Worm (Caenorhabditis elegans) whole organism, L1 larva: Measurements from ENCODE around the gene F53B3.3.

Experiments
- C16A3.4 ChIP-seq: fragments of 150-350 bp; optimal IDR thresholded peaks from 2 replicates; lab custom pipeline; 2014; ENCODE audit warnings: missing biosample characterization, missing genetic modification characterization
- F16B12.6 ChIP-seq: fragments of 150-350 bp; optimal IDR thresholded peaks from 2 replicates; lab custom pipeline; 2014; ENCODE audit warnings: missing biosample characterization, missing genetic modification characterization
- Y116A8C.19 ChIP-seq: sonication (generic microtip); optimal IDR thresholded peaks from 2 replicates; lab custom pipeline; 2016; ENCODE audit warnings: missing compliant biosample characterization, missing genetic modification characterization, borderline replicate concordance
- alr-1 ChIP-seq: fragments of 200-800 bp; sonication (Bioruptor generic); optimal IDR thresholded peaks from 2 replicates; lab custom pipeline; 2018; ENCODE audit warnings: borderline replicate concordance, mild to moderate bottlenecking, missing genetic modification characterization, missing compliant biosample characterization
- blmp-1 ChIP-seq: fragments of 150-350 bp; optimal IDR thresholded peaks from 2 replicates; lab custom pipeline; 2014; ENCODE audit warnings: missing biosample characterization, missing genetic modification characterization
- ceh-8 ChIP-seq: fragments of 200-800 bp; sonication (Bioruptor generic); optimal IDR thresholded peaks from 2 replicates; lab custom pipeline; 2018; ENCODE audit warnings: mild to moderate bottlenecking, missing genetic modification characterization, moderate library complexity, missing compliant biosample characterization
- ceh-82 ChIP-seq, 3 experiments: fragments of 150-350 bp in 1 of 3; sonication (generic microtip) in 2 of 3; optimal IDR thresholded peaks; 2 replicates each; lab custom pipeline; 2014 to 2017; ENCODE audit warnings: missing biosample characterization in 3 of 3, missing genetic modification characterization in 3 of 3
- ceh-88 ChIP-seq: fragments of 200-800 bp; sonication (Bioruptor generic); IDR thresholded peaks from 2 replicates; pipeline ENCODE4 v1.3.6; 2022; ENCODE audit warnings: missing genetic modification characterization, missing compliant biosample characterization
- dpl-1 ChIP-seq, 3 experiments: fragments of 150-350 bp in 2 of 3; sonication (generic microtip) in 1 of 3; optimal IDR thresholded peaks; 2 replicates each; lab custom pipeline; 2014 to 2017; ENCODE audit warnings: missing biosample characterization in 3 of 3, missing genetic modification characterization in 3 of 3, missing genetic modification reagents in 3 of 3
- efl-1 ChIP-seq, 4 experiments: fragments of 150-350 bp; optimal IDR thresholded peaks in 3 of 4; peaks in 1 of 4; 1 replicate in 1 of 4; 2 replicates in 3 of 4; lab custom pipeline; 2014; ENCODE audit warnings: missing biosample characterization in 2 of 4, missing genetic modification characterization in 2 of 4, missing genetic modification reagents in 2 of 4
- egl-13 ChIP-seq: sonication (generic microtip); optimal IDR thresholded peaks from 2 replicates; lab custom pipeline; 2016; ENCODE audit warnings: missing genotype, missing genetic modification reagents, missing genetic modification characterization, missing compliant biosample characterization
- elt-3 ChIP-seq, 6 experiments: fragments of 150-350 bp in 1 of 6; sonication (generic microtip); optimal IDR thresholded peaks; 2 replicates each; lab custom pipeline; 2017 to 2018; ENCODE audit warnings: missing biosample characterization in 6 of 6, missing genetic modification characterization in 6 of 6, inconsistent platforms in 1 of 6
- ets-5 ChIP-seq: fragments of 200-800 bp; sonication (Bioruptor generic); IDR thresholded peaks from 2 replicates; pipeline ENCODE4 v1.3.6; 2022; ENCODE audit warnings: missing genetic modification characterization, missing compliant biosample characterization
- fkh-4 ChIP-seq: sonication (generic microtip); optimal IDR thresholded peaks from 2 replicates; lab custom pipeline; 2016; ENCODE audit warnings: missing compliant biosample characterization, missing genetic modification characterization, borderline replicate concordance
- fkh-8 ChIP-seq: sonication (generic microtip); optimal IDR thresholded peaks from 2 replicates; lab custom pipeline; 2016; ENCODE audit warnings: mild to moderate bottlenecking, missing genetic modification characterization, missing compliant biosample characterization
- hlh-17 ChIP-seq: fragments of 200-800 bp; sonication (Bioruptor generic); optimal IDR thresholded peaks from 2 replicates; lab custom pipeline; 2018; ENCODE audit warnings: missing genetic modification characterization, mild to moderate bottlenecking, missing compliant biosample characterization, moderate library complexity, borderline replicate concordance
- irx-1 ChIP-seq: sonication (generic microtip); optimal IDR thresholded peaks from 2 replicates; lab custom pipeline; 2016; ENCODE audit warnings: missing genetic modification characterization, missing compliant biosample characterization
- isw-1 ChIP-seq: fragments of 200-800 bp; sonication (Bioruptor generic); IDR thresholded peaks from 2 replicates; pipeline ENCODE4 v1.3.6; 2022; ENCODE audit warnings: missing genetic modification characterization, missing compliant biosample characterization
- lin-15B ChIP-seq: fragments of 150-350 bp; sonication (generic microtip); optimal IDR thresholded peaks from 3 replicates; lab custom pipeline; 2014; ENCODE audit warnings: missing biosample characterization, missing genetic modification characterization
- lin-35 ChIP-seq, 2 experiments: fragments of 150-350 bp; optimal IDR thresholded peaks; 2 replicates each; lab custom pipeline; 2014; ENCODE audit warnings: missing biosample characterization in 2 of 2, missing genetic modification characterization in 2 of 2, missing genetic modification reagents in 2 of 2
- lsy-2 ChIP-seq, 2 experiments: fragments of 150-350 bp; optimal IDR thresholded peaks; 2 replicates each; lab custom pipeline; 2014; ENCODE audit warnings: missing biosample characterization in 2 of 2, missing genetic modification characterization in 2 of 2
- mep-1 ChIP-seq: fragments of 150-350 bp; optimal IDR thresholded peaks from 2 replicates; lab custom pipeline; 2014; ENCODE audit warnings: missing biosample characterization, missing genetic modification characterization
- nhr-19 ChIP-seq: fragments of 200-800 bp; sonication (Bioruptor generic); conservative IDR thresholded peaks from 2 replicates; pipeline ENCODE4 v1.3.6; 2022; ENCODE audit warnings: missing genetic modification characterization, missing compliant biosample characterization
- nhr-237 ChIP-seq: fragments of 150-350 bp; optimal IDR thresholded peaks from 2 replicates; lab custom pipeline; 2014; ENCODE audit warnings: missing biosample characterization, missing genetic modification characterization
- nhr-76 ChIP-seq: sonication (generic microtip); optimal IDR thresholded peaks from 2 replicates; lab custom pipeline; 2017; ENCODE audit warnings: missing biosample characterization, missing genetic modification characterization
- nhr-77 ChIP-seq: fragments of 150-350 bp; optimal IDR thresholded peaks from 2 replicates; lab custom pipeline; 2014; ENCODE audit warnings: missing biosample characterization, missing genetic modification characterization
- nhr-85 ChIP-seq: sonication (generic microtip); peaks from one replicate; lab custom pipeline; 2016; ENCODE audit warnings: missing genetic modification characterization, inconsistent platforms, missing compliant biosample characterization
- pqm-1 ChIP-seq: sonication (generic microtip); optimal IDR thresholded peaks from 3 replicates; lab custom pipeline; 2017; ENCODE audit warnings: missing biosample characterization, missing genetic modification characterization
- rnt-1 ChIP-seq: sonication (generic microtip); optimal IDR thresholded peaks from 2 replicates; lab custom pipeline; 2016; ENCODE audit warnings: mild to moderate bottlenecking, missing genetic modification characterization, moderate library complexity, missing compliant biosample characterization
- snu-23 ChIP-seq: sonication (generic microtip); optimal IDR thresholded peaks from 2 replicates; lab custom pipeline; 2016; ENCODE audit warnings: missing genetic modification characterization, missing compliant biosample characterization
- sox-4 ChIP-seq: sonication (generic microtip); optimal IDR thresholded peaks from 2 replicates; lab custom pipeline; 2016; ENCODE audit warnings: missing genetic modification characterization, missing compliant biosample characterization
- sup-37 ChIP-seq: fragments of 200-800 bp; sonication (Bioruptor generic); optimal IDR thresholded peaks from 2 replicates; lab custom pipeline; 2018; ENCODE audit warnings: mild to moderate bottlenecking, missing genetic modification characterization, missing compliant biosample characterization
- tbx-2 ChIP-seq: sonication (generic microtip); optimal IDR thresholded peaks from 2 replicates; lab custom pipeline; 2016; ENCODE audit warnings: missing genetic modification characterization, missing compliant biosample characterization
- unc-130 ChIP-seq: fragments of 150-350 bp; optimal IDR thresholded peaks from 2 replicates; lab custom pipeline; 2017; ENCODE audit warnings: missing biosample characterization, missing genetic modification characterization, inconsistent platforms
- unc-86 ChIP-seq: sonication (generic microtip); optimal IDR thresholded peaks from 2 replicates; lab custom pipeline; 2016; ENCODE audit warnings: missing genetic modification characterization, missing compliant biosample characterization
- vab-15 ChIP-seq: sonication (generic microtip); optimal IDR thresholded peaks from 2 replicates; lab custom pipeline; 2017; ENCODE audit warnings: missing genotype, mild to moderate bottlenecking, missing genetic modification characterization, missing compliant biosample characterization
- xbp-1 ChIP-seq: sonication (generic microtip); optimal IDR thresholded peaks from 2 replicates; lab custom pipeline; 2016; ENCODE audit warnings: missing genetic modification characterization, missing compliant biosample characterization
- zag-1 ChIP-seq: fragments of 150-350 bp; optimal IDR thresholded peaks from 2 replicates; lab custom pipeline; 2014; ENCODE audit warnings: missing biosample characterization, missing genetic modification characterization
- ztf-4 ChIP-seq: fragments of 150-350 bp; optimal IDR thresholded peaks from 2 replicates; lab custom pipeline; 2014; ENCODE audit warnings: missing biosample characterization, missing genetic modification characterization

Gene F53B3.3

ce11 chrX:2871037-2871436, at the start of gene F53B3.3:
F53B3.3 (minus strand) TSS chrX:2871137.
- TF ChIP-seq C16A3.4 (tag; lab: Kevin White, UChicago) (no peak), efl-1 (optimal IDR thresholded peaks at IDR 0.05; lab: Kevin White, UChicago) (no peak), efl-1 (GFP tag; optimal IDR thresholded peaks at IDR 0.05 in 1 of 2; lab: Kevin White, UChicago) (peak in 1 of 2 experiments; percentile 55), hlh-17 (peak; percentile 18), nhr-77 (peak; percentile 6)

- no peak for TF ChIP-seq tbx-2
- no peak for TF ChIP-seq ceh-8 (GFP tag; lab: Kevin White, UChicago)
- TF ChIP-seq ceh-82 (tag; optimal IDR thresholded peaks at IDR 0.05; lab: Kevin White, UChicago), result no peak
- no peak for TF ChIP-seq sox-4
- no peak for TF ChIP-seq lsy-2 (tag; optimal IDR thresholded peaks at IDR 0.05; lab: Kevin White, UChicago)
- no peak for TF ChIP-seq zag-1 (tag; lab: Kevin White, UChicago)
- TF ChIP-seq xbp-1, result no peak
- TF ChIP-seq hlh-17, result no peak
- TF ChIP-seq nhr-237 (tag; lab: Kevin White, UChicago), result no peak
- TF ChIP-seq nhr-19 (GFP tag; lab: Robert Waterston, UW), result no peak
- TF ChIP-seq ets-5 (GFP tag; lab: Robert Waterston, UW), result no peak
- no peak for TF ChIP-seq Y116A8C.19 (tag; lab: Kevin White, UChicago)
- no peak for TF ChIP-seq dpl-1 (GFP tag; optimal IDR thresholded peaks at IDR 0.05; lab: Kevin White, UChicago)
- TF ChIP-seq snu-23, result no peak
- no peak for TF ChIP-seq unc-86
- TF ChIP-seq ceh-88 (GFP tag; lab: Robert Waterston, UW), result no peak
Measured at ce11 chrX:2920456-2920855, 49.5 kb upstream of the F53B3.3 start.

ce11 chrX:2919488-2919887, 48.6 kb upstream of the F53B3.3 start:
- TF ChIP-seq nhr-76 (tag; lab: Kevin White, UChicago) (no peak), elt-3 (tag; optimal IDR thresholded peaks at IDR 0.05; lab: Kevin White, UChicago) (no peak), alr-1 (tag; lab: Kevin White, UChicago) (no peak), zag-1 (tag; lab: Kevin White, UChicago) (no peak), lin-15B (tag; lab: Kevin White, UChicago) (no peak), sup-37 (GFP tag; lab: Kevin White, UChicago) (no peak), vab-15 (no peak), nhr-77 (no peak), ceh-88 (GFP tag; lab: Robert Waterston, UW) (no peak), rnt-1 (tag; lab: Kevin White, UChicago) (no peak), fkh-4 (tag; lab: Kevin White, UChicago) (no peak), dpl-1 (GFP tag; optimal IDR thresholded peaks at IDR 0.05; lab: Kevin White, UChicago) (no peak)

- TF ChIP-seq nhr-77 (no peak), efl-1 (optimal IDR thresholded peaks at IDR 0.05; lab: Kevin White, UChicago) (no peak), efl-1 (GFP tag; optimal IDR thresholded peaks at IDR 0.05 in 1 of 2; lab: Kevin White, UChicago) (peak in 1 of 2 experiments; percentile 58)
Measured at ce11 chrX:2912689-2913088, 41.8 kb upstream of the F53B3.3 start.

- TF ChIP-seq unc-130, result no peak
- TF ChIP-seq egl-13 (tag; lab: Kevin White, UChicago), result no peak
- TF ChIP-seq nhr-85 (tag; lab: Kevin White, UChicago), result no peak
- no peak for TF ChIP-seq blmp-1 (tag; lab: Kevin White, UChicago)
- no peak for TF ChIP-seq F16B12.6
- TF ChIP-seq ztf-4 (tag; lab: Kevin White, UChicago), result no peak
- no peak for TF ChIP-seq lin-35 (GFP tag; optimal IDR thresholded peaks at IDR 0.05; lab: Kevin White, UChicago)
- no peak for TF ChIP-seq nhr-237 (tag; lab: Kevin White, UChicago)
- TF ChIP-seq fkh-4 (tag; lab: Kevin White, UChicago), result no peak
- TF ChIP-seq ceh-8 (GFP tag; lab: Kevin White, UChicago), result no peak
- TF ChIP-seq isw-1 (GFP tag; lab: Robert Waterston, UW), result no peak
- TF ChIP-seq pqm-1, result no peak
- no peak for TF ChIP-seq fkh-8 (tag; lab: Kevin White, UChicago)
- TF ChIP-seq mep-1 (tag; lab: Kevin White, UChicago), result no peak
- no peak for TF ChIP-seq irx-1 (tag; lab: Kevin White, UChicago)
- TF ChIP-seq, all 84 proteins: peak for 0
Measured at ce11 chrX:2909227-2909626, 38.3 kb upstream of the F53B3.3 start, which contains the start of gene nmy-1. nmy-1 (plus strand) TSS chrX:2909527.
